Worm (Caenorhabditis elegans): ENCODE measurements around the gene trpp-12.

Gene trpp-12

DNA sequence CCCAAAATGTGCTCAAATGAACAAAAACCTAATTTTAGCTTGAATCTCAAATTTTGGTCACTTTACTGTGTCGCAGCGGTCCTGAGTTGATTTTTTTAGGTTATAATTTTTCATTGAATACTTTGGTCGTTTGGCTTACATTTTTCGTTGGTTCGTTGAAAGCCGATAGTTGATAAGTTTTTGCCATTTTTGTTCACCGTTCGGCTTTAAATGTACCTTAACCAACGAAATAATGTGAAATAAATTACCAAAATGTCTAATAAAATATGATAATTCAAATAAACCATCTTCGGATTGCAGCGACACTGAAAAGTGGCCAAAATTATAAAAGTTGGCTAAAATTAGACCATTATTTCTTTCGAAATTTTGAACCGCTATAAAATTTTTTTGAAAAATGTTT lies 20.8 kb downstream of the trpp-12 start:
- TF ChIP-seq pros-1 (tag; optimal IDR thresholded peaks at IDR 0.05): no peak
- TF ChIP-seq ahr-1 (tag; optimal IDR thresholded peaks at IDR 0.05): no peak
- TF ChIP-seq ttx-3 (tag; optimal IDR thresholded peaks at IDR 0.05): no peak
- no peak for TF ChIP-seq hlh-6 (tag; optimal IDR thresholded peaks at IDR 0.05)
- no peak for TF ChIP-seq gmeb-2 (tag; optimal IDR thresholded peaks at IDR 0.05)

DNA sequence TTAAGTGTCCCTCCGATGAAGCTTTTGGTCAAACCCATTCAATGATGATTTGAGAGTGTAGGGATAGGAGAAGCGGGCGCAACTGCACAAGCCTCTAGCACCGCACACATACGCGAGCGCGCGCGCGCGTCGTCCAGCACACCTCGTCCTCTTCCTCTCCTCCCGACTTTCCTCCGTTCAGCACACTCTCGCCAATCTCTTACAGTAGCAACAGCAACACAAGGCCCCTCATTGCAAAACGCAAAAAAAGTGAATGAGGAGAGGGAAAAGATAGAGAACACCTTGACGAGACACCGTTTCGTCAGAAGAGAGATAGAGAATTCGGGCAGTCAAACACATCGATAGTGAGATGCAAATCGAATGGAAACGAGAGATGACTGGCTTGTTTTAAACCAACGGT lies 23.0 kb downstream of the trpp-12 start:
- TF ChIP-seq unc-55 (GFP tag; optimal IDR thresholded peaks at IDR 0.05) (peak; percentile 15), F13H6.1 (tag; optimal IDR thresholded peaks at IDR 0.05) (peak; percentile 36), Y22D7AL.16 (tag; optimal IDR thresholded peaks at IDR 0.05) (no peak), dmd-4 (tag; optimal IDR thresholded peaks at IDR 0.05; ENCODE audit: borderline replicate concordance) (peak; percentile 49), nhr-232 (tag; optimal IDR thresholded peaks at IDR 0.05) (no peak), ceh-2 (tag; optimal IDR thresholded peaks at IDR 0.05) (peak; percentile 64), sdc-2 (tag; optimal IDR thresholded peaks at IDR 0.05) (peak; percentile 63), tbx-2 (tag; optimal IDR thresholded peaks at IDR 0.05) (peak; percentile 73), lin-11 (tag; optimal IDR thresholded peaks at IDR 0.05) (no peak), odd-2 (tag; optimal IDR thresholded peaks at IDR 0.05) (no peak), ceh-18 (tag; optimal IDR thresholded peaks at IDR 0.05) (peak; percentile 44), pros-1 (tag; optimal IDR thresholded peaks at IDR 0.05) (peak; percentile 43), ceh-34 (tag; optimal IDR thresholded peaks at IDR 0.05) (peak; percentile 81), nhr-11 (tag; optimal IDR thresholded peaks at IDR 0.05) (no peak), ceh-31 (tag; optimal IDR thresholded peaks at IDR 0.05) (peak; percentile 72), rnt-1 (tag; optimal IDR thresholded peaks at IDR 0.05) (peak; percentile 69), ets-4 (tag; optimal IDR thresholded peaks at IDR 0.05) (peak; percentile 4), elt-2 (tag; optimal IDR thresholded peaks at IDR 0.05) (peak; percentile 59), ref-2 (tag; optimal IDR thresholded peaks at IDR 0.05) (peak; percentile 39), madf-2 (tag; optimal IDR thresholded peaks at IDR 0.05) (peak; percentile 12), ceh-9 (tag; optimal IDR thresholded peaks at IDR 0.05) (no peak), hlh-8 (tag; optimal IDR thresholded peaks at IDR 0.05) (peak; percentile 51), hlh-30 (tag; optimal IDR thresholded peaks at IDR 0.05; ENCODE audit: insufficient read depth) (peak; percentile 53), nfya-1 (tag; optimal IDR thresholded peaks at IDR 0.05) (peak; percentile 75), pax-1 (tag; optimal IDR thresholded peaks at IDR 0.05) (no peak), syd-9 (tag; optimal IDR thresholded peaks at IDR 0.05) (peak; percentile 41), fax-1 (tag; optimal IDR thresholded peaks at IDR 0.05) (no peak), ztf-16 (tag; optimal IDR thresholded peaks at IDR 0.05) (no peak), eyg-1 (tag; optimal IDR thresholded peaks at IDR 0.05) (peak; percentile 20), zip-5 (tag; optimal IDR thresholded peaks at IDR 0.05) (no peak)

- TF ChIP-seq pros-1 (tag; optimal IDR thresholded peaks at IDR 0.05) (no peak), nhr-11 (tag; optimal IDR thresholded peaks at IDR 0.05) (no peak), ama-1 (optimal IDR thresholded peaks at IDR 0.05) (no peak), ceh-48 (tag; optimal IDR thresholded peaks at IDR 0.05) (no peak), C38D4.7 (GFP tag; optimal IDR thresholded peaks at IDR 0.05) (no peak), ceh-45 (GFP tag; IDR thresholded peaks at IDR 0.05) (no peak), unc-86 (tag; optimal IDR thresholded peaks at IDR 0.05) (no peak), lin-11 (tag; optimal IDR thresholded peaks at IDR 0.05) (no peak), pat-9 (tag; optimal IDR thresholded peaks at IDR 0.05) (no peak), ceh-31 (tag; optimal IDR thresholded peaks at IDR 0.05) (no peak)
These were observed 24.3 kb downstream of the trpp-12 start for ce11 chrX:2433805-2434204.

DNA sequence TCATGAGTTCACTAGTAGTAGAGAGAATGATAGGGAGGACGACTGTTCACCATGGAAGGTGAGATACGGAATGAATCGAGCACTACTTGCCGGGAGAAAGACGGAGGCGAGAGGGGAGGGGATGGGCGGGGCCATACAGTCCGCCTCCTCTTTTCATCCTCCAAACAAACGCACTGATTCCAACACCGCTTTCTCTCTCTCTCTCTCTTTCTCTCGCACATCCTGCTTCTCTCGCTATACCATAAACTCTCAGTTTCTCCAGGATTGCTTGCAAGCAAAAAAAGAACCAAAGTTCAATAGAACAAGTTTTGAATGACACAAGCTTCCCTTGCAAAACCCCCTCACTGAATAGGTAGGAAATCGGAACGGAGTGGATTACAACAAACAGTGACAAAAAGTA lies 25.9 kb downstream of the trpp-12 start:
- TF ChIP-seq T23F11.4 (GFP tag; optimal IDR thresholded peaks at IDR 0.05) (no peak), ttx-3 (tag; optimal IDR thresholded peaks at IDR 0.05) (no peak), hlh-30 (tag; optimal IDR thresholded peaks at IDR 0.05; ENCODE audit: insufficient read depth) (no peak)
